Fruit fly (Drosophila melanogaster) whole organism, embryonic: Measurements from ENCODE around the gene CG34417.

Experiments
- Asciz ChIP-seq: fragments of 200-800 bp; sonication (Bioruptor generic); optimal IDR thresholded peaks from 2 replicates; lab custom pipeline; 2017; ENCODE audit warnings: missing biosample characterization, mild to moderate bottlenecking, missing genetic modification characterization, missing genetic modification reagents
- CG10321 ChIP-seq: fragments of 200-800 bp; sonication (Bioruptor generic); IDR thresholded peaks from 2 replicates; pipeline ENCODE4 v1.3.6; 2022; ENCODE audit warnings: missing biosample characterization, missing genetic modification characterization
- CG11695 ChIP-seq: fragments of 200-800 bp; sonication (Bioruptor generic); IDR thresholded peaks from 3 replicates; pipeline ENCODE4 v1.3.6; 2022; ENCODE audit warnings: missing biosample characterization, missing genetic modification characterization
- CG12299 ChIP-seq: fragments of 200-800 bp; sonication (Bioruptor generic); optimal IDR thresholded peaks from 2 replicates; lab custom pipeline; 2018; ENCODE audit warnings: missing biosample characterization, mild to moderate bottlenecking, missing genetic modification characterization
- CG12744 ChIP-seq: fragments of 200-800 bp; sonication (Bioruptor generic); optimal IDR thresholded peaks from 2 replicates; lab custom pipeline; 2016; ENCODE audit warnings: missing biosample characterization, missing genetic modification characterization
- CG13287 ChIP-seq: fragments of 200-800 bp; sonication (Bioruptor generic); IDR thresholded peaks from 2 replicates; pipeline ENCODE4 v1.3.6; 2022; ENCODE audit warnings: missing biosample characterization, missing genetic modification characterization; ENCODE audit not compliant: partially characterized antibody
- CG13296 ChIP-seq: fragments of 200-800 bp; sonication (Bioruptor generic); optimal IDR thresholded peaks from 3 replicates; lab custom pipeline; 2018; ENCODE audit warnings: missing biosample characterization, mild to moderate bottlenecking, missing genetic modification characterization
- CG14667 ChIP-seq: fragments of 200-800 bp; sonication (Bioruptor generic); IDR thresholded peaks from 2 replicates; pipeline ENCODE4 v1.3.6; 2022; ENCODE audit warnings: missing biosample characterization, missing genetic modification characterization
- CG1602 ChIP-seq: fragments of 200-800 bp; sonication (Bioruptor generic); optimal IDR thresholded peaks from 3 replicates; lab custom pipeline; 2016; ENCODE audit warnings: missing biosample characterization, missing genetic modification characterization
- CG17802 ChIP-seq: fragments of 200-800 bp; sonication (Bioruptor generic); optimal IDR thresholded peaks from 2 replicates; lab custom pipeline; 2018; ENCODE audit warnings: missing biosample characterization, mild to moderate bottlenecking, missing genetic modification characterization, moderate library complexity
- CG17912 ChIP-seq: fragments of 200-800 bp; sonication (Bioruptor generic); optimal IDR thresholded peaks from 2 replicates; lab custom pipeline; 2018; ENCODE audit warnings: missing biosample characterization, mild to moderate bottlenecking, missing genetic modification characterization
- CG18599 ChIP-seq: fragments of 200-800 bp; sonication (Bioruptor generic); optimal IDR thresholded peaks from 3 replicates; lab custom pipeline; 2017; ENCODE audit warnings: missing biosample characterization, missing genetic modification characterization, mild to moderate bottlenecking, moderate library complexity, missing genetic modification reagents
- CG2875 ChIP-seq: fragments of 200-800 bp; sonication (Bioruptor generic); optimal IDR thresholded peaks from 2 replicates; lab custom pipeline; 2017; ENCODE audit warnings: missing biosample characterization, mild to moderate bottlenecking, missing genetic modification characterization, missing genetic modification reagents
- CG33557 ChIP-seq: fragments of 200-800 bp; sonication (Bioruptor generic); optimal IDR thresholded peaks from 2 replicates; lab custom pipeline; 2019; ENCODE audit warnings: missing biosample characterization, mild to moderate bottlenecking, missing genetic modification characterization, moderate library complexity
- CG43689 ChIP-seq: fragments of 200-800 bp; sonication (Bioruptor generic); IDR thresholded peaks from 2 replicates; pipeline ENCODE4 v1.3.6; 2022; ENCODE audit warnings: missing biosample characterization, missing genetic modification characterization
- CG6791 ChIP-seq: fragments of 200-800 bp; sonication (Bioruptor generic); IDR thresholded peaks from 3 replicates; pipeline ENCODE4 v1.3.6; 2022; ENCODE audit warnings: missing biosample characterization, missing genetic modification characterization; ENCODE audit not compliant: partially characterized antibody
- CG7556 ChIP-seq: fragments of 200-800 bp; sonication (Bioruptor generic); optimal IDR thresholded peaks from 2 replicates; lab custom pipeline; 2017; ENCODE audit warnings: missing biosample characterization, mild to moderate bottlenecking, missing genetic modification characterization
- CG9797 ChIP-seq: fragments of 200-800 bp; sonication (Bioruptor generic); optimal IDR thresholded peaks from 3 replicates; lab custom pipeline; 2018; ENCODE audit warnings: missing biosample characterization, mild to moderate bottlenecking, missing genetic modification characterization
- E2f1 ChIP-seq: fragments of 200-800 bp; sonication (Bioruptor generic); IDR thresholded peaks from 2 replicates; pipeline ENCODE4 v1.3.6; 2022; ENCODE audit warnings: missing biosample characterization, missing genetic modification characterization
- HHEX ChIP-seq: fragments of 200-800 bp; sonication (Bioruptor generic); optimal IDR thresholded peaks from 3 replicates; lab custom pipeline; 2017; ENCODE audit warnings: missing biosample characterization, mild to moderate bottlenecking, missing genetic modification characterization, missing genetic modification reagents
- Hmr ChIP-seq: fragments of 200-800 bp; sonication (Bioruptor generic); optimal IDR thresholded peaks from 3 replicates; lab custom pipeline; 2017; ENCODE audit warnings: mild to moderate bottlenecking, missing biosample characterization, missing genetic modification reagents, missing genetic modification characterization
- Hr51 ChIP-seq, 2 experiments: fragments of 200-800 bp; sonication (Bioruptor generic); optimal IDR thresholded peaks; 2 replicates in 1 of 2; 3 replicates in 1 of 2; lab custom pipeline; 2016 to 2018; ENCODE audit warnings: missing biosample characterization in 2 of 2, missing genetic modification characterization in 2 of 2, mild to moderate bottlenecking in 1 of 2, moderate library complexity in 1 of 2
- MESR4 ChIP-seq: fragments of 200-800 bp; sonication (Bioruptor generic); optimal IDR thresholded peaks from 2 replicates; lab custom pipeline; 2018; ENCODE audit warnings: missing biosample characterization, mild to moderate bottlenecking, missing genetic modification characterization, moderate library complexity
- Opbp ChIP-seq: fragments of 200-800 bp; sonication (Bioruptor generic); IDR thresholded peaks from 3 replicates; pipeline ENCODE4 v1.3.6; 2022; ENCODE audit warnings: missing biosample characterization, missing genetic modification characterization; ENCODE audit not compliant: partially characterized antibody
- Side ChIP-seq: fragments of 200-800 bp; sonication (Bioruptor generic); optimal IDR thresholded peaks from 2 replicates; lab custom pipeline; 2016; ENCODE audit warnings: missing biosample characterization, missing genetic modification characterization
- Sox102F ChIP-seq: fragments of 200-800 bp; sonication (Bioruptor generic); optimal IDR thresholded peaks from 2 replicates; lab custom pipeline; 2018; ENCODE audit warnings: missing biosample characterization, mild to moderate bottlenecking, missing genetic modification characterization, moderate library complexity
- Spps ChIP-seq: fragments of 200-800 bp; sonication (Bioruptor generic); optimal IDR thresholded peaks from 2 replicates; lab custom pipeline; 2018; ENCODE audit warnings: missing biosample characterization, mild to moderate bottlenecking, missing genetic modification characterization
- Ssrp ChIP-seq: fragments of 200-800 bp; sonication (Bioruptor generic); optimal IDR thresholded peaks from 2 replicates; lab custom pipeline; 2018; ENCODE audit warnings: missing biosample characterization, mild to moderate bottlenecking, missing genetic modification characterization, moderate library complexity
- Tbp ChIP-seq: fragments of >200 bp; optimal IDR thresholded peaks from 2 replicates; lab custom pipeline; 2018; ENCODE audit warnings: missing biosample characterization, missing genetic modification characterization
- ap ChIP-seq: fragments of 200-800 bp; sonication (Bioruptor generic); IDR thresholded peaks from 2 replicates; pipeline ENCODE4 v1.3.6; 2022; ENCODE audit warnings: missing biosample characterization, missing genetic modification characterization
- ara ChIP-seq: fragments of 200-800 bp; sonication (Bioruptor generic); IDR thresholded peaks from 2 replicates; pipeline ENCODE4 v1.3.6; 2022; ENCODE audit warnings: missing biosample characterization, missing genetic modification characterization
- ato ChIP-seq: fragments of 200-800 bp; sonication (Bioruptor generic); IDR thresholded peaks from 2 replicates; pipeline ENCODE4 v1.3.6; 2022; ENCODE audit warnings: missing biosample characterization, missing genetic modification characterization; ENCODE audit not compliant: partially characterized antibody
- bab2 ChIP-seq: fragments of 200-800 bp; sonication (Bioruptor generic); optimal IDR thresholded peaks from 2 replicates; lab custom pipeline; 2016; ENCODE audit warnings: missing biosample characterization, missing genetic modification characterization
- crc ChIP-seq: fragments of 200-800 bp; sonication (Bioruptor generic); optimal IDR thresholded peaks from 2 replicates; lab custom pipeline; 2016; ENCODE audit warnings: missing biosample characterization, missing genetic modification characterization
- da ChIP-seq: fragments of 200-800 bp; sonication (Bioruptor generic); optimal IDR thresholded peaks from 2 replicates; lab custom pipeline; 2016; ENCODE audit warnings: missing biosample characterization, missing genetic modification characterization
- fd3F ChIP-seq: fragments of 200-800 bp; sonication (Bioruptor generic); optimal IDR thresholded peaks from 2 replicates; lab custom pipeline; 2018; ENCODE audit warnings: missing biosample characterization, mild to moderate bottlenecking, missing genetic modification characterization, moderate library complexity
- grn ChIP-seq: fragments of 200-800 bp; sonication (Bioruptor generic); optimal IDR thresholded peaks from 3 replicates; lab custom pipeline; 2017; ENCODE audit warnings: missing biosample characterization, missing genetic modification characterization
- gsb ChIP-seq: fragments of 200-800 bp; sonication (Bioruptor generic); IDR thresholded peaks from 2 replicates; pipeline ENCODE4 v1.3.6; 2022; ENCODE audit warnings: missing biosample characterization, missing genetic modification characterization
- hth ChIP-seq: fragments of >200 bp; optimal IDR thresholded peaks from 2 replicates; lab custom pipeline; 2017; ENCODE audit warnings: inconsistent platforms
- mam ChIP-seq: fragments of 200-800 bp; sonication (Bioruptor generic); optimal IDR thresholded peaks from 3 replicates; lab custom pipeline; 2016; ENCODE audit warnings: missing biosample characterization, missing genetic modification characterization
- nau ChIP-seq: fragments of 200-800 bp; sonication (Bioruptor generic); optimal IDR thresholded peaks from 3 replicates; lab custom pipeline; 2017; ENCODE audit warnings: missing biosample characterization, mild to moderate bottlenecking, missing genetic modification characterization, missing genetic modification reagents
- nerfin-1 ChIP-seq: fragments of 200-800 bp; sonication (Bioruptor generic); optimal IDR thresholded peaks from 3 replicates; lab custom pipeline; 2019; ENCODE audit warnings: missing biosample characterization, mild to moderate bottlenecking, missing genetic modification characterization, moderate library complexity
- pho ChIP-seq: fragments of 200-800 bp; sonication (Bioruptor generic); optimal IDR thresholded peaks from 2 replicates; lab custom pipeline; 2016; ENCODE audit warnings: missing biosample characterization, missing genetic modification characterization
- pita ChIP-seq: fragments of 200-800 bp; sonication (Bioruptor generic); optimal IDR thresholded peaks from 2 replicates; lab custom pipeline; 2017; ENCODE audit warnings: missing biosample characterization, mild to moderate bottlenecking, missing genetic modification characterization
- pzg ChIP-seq: fragments of 200-800 bp; sonication (Bioruptor generic); optimal IDR thresholded peaks from 3 replicates; lab custom pipeline; 2018; ENCODE audit warnings: missing biosample characterization, mild to moderate bottlenecking, missing genetic modification characterization, moderate library complexity
- ro ChIP-seq: fragments of 200-800 bp; sonication (Bioruptor generic); IDR thresholded peaks from 2 replicates; pipeline ENCODE4 v1.3.6; 2022; ENCODE audit warnings: missing biosample characterization, missing genetic modification characterization
- salm ChIP-seq: fragments of 200-800 bp; sonication (Bioruptor generic); optimal IDR thresholded peaks from 2 replicates; lab custom pipeline; 2018; ENCODE audit warnings: missing biosample characterization, mild to moderate bottlenecking, missing genetic modification characterization
- sens ChIP-seq: fragments of 200-800 bp; sonication (Bioruptor generic); peaks from one replicate; lab custom pipeline; 2016; ENCODE audit warnings: missing biosample characterization, missing genetic modification characterization
- sens-2 ChIP-seq: fragments of 200-800 bp; sonication (Bioruptor generic); IDR thresholded peaks from 2 replicates; pipeline ENCODE4 v1.3.6; 2022; ENCODE audit warnings: missing biosample characterization, missing genetic modification characterization
- tna ChIP-seq: fragments of 200-800 bp; sonication (Bioruptor generic); IDR thresholded peaks from 2 replicates; pipeline ENCODE4 v1.3.6; 2022; ENCODE audit warnings: missing biosample characterization, missing genetic modification characterization; ENCODE audit not compliant: partially characterized antibody
- toy ChIP-seq: fragments of 200-800 bp; sonication (Bioruptor generic); IDR thresholded peaks from 2 replicates; pipeline ENCODE4 v1.3.6; 2022; ENCODE audit warnings: missing biosample characterization, missing genetic modification characterization

CG34417 gene

DNA sequence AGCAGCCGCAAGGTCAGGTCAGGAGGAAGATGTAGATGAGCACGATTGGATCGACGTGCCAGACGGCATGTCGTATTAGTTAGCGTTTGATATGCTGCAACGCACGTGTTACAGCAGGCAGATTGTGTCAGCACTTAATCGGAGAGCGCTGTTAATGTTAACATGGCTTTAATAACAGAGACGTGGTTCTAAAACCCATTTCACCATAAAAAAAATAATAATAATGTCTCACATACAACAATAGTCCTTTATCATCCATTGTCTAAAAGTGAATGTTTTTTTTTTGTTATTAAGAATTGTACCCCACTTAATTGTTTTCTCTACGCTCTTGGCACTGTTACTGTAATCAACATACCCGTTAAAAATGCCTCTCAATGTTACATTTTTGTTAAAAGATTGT, 58.7 kb downstream of the CG34417 start (continued):
- TF ChIP-seq Asciz (GFP tag; lab: Kevin White, UChicago) (peak; percentile 80), Spps (tag; lab: Kevin White, UChicago) (peak; percentile 58), mam (GFP tag; lab: Kevin White, UChicago) (peak; percentile 94), salm (tag; lab: Kevin White, UChicago) (no peak), CG10321 (GFP tag; lab: Robert Waterston, UW) (no peak), CG33557 (GFP tag; lab: Kevin White, UChicago) (no peak), E2f1 (GFP tag; lab: Robert Waterston, UW) (peak; percentile 98), ap (GFP tag; lab: Robert Waterston, UW) (peak; percentile 72), CG13287 (GFP tag; lab: Robert Waterston, UW) (no peak), sens (GFP tag; lab: Kevin White, UChicago) (peak; percentile 96), Opbp (GFP tag; lab: Robert Waterston, UW) (0 out of 3 replicates have a peak, but pooled peaks have one; percentile 43), CG1602 (GFP tag; lab: Kevin White, UChicago) (no peak), CG6791 (GFP tag; lab: Robert Waterston, UW) (peak; percentile 50; the same call in 1 of the 3 replicates), CG18599 (GFP tag; lab: Kevin White, UChicago) (peak; percentile 94), fd3F (GFP tag; lab: Kevin White, UChicago) (no peak), CG12299 (no peak), nerfin-1 (tag; lab: Kevin White, UChicago) (peak; percentile 47), CG11695 (peak; percentile 95), Sox102F (GFP tag; lab: Kevin White, UChicago) (no peak), CG2875 (no peak), grn (GFP tag; lab: Kevin White, UChicago) (peak; percentile 70), CG12744 (GFP tag; lab: Kevin White, UChicago) (peak; percentile 90), nau (GFP tag; lab: Kevin White, UChicago) (peak; percentile 81), gsb (GFP tag; lab: Robert Waterston, UW) (peak; percentile 97), pho (no peak), CG17802 (peak; percentile 40), CG14667 (peak; percentile 97), ro (GFP tag; lab: Robert Waterston, UW) (peak; percentile 96), sens-2 (peak; percentile 96), crc (GFP tag; lab: Kevin White, UChicago) (peak; percentile 83), da (GFP tag; lab: Kevin White, UChicago) (no peak), CG17912 (GFP tag; lab: Kevin White, UChicago) (no peak), Tbp (GFP tag; lab: Kevin White, UChicago) (no peak), CG9797 (GFP tag; lab: Kevin White, UChicago) (peak; percentile 1), Hr51 (GFP tag; optimal IDR thresholded peaks at IDR 0.05; lab: Kevin White, UChicago) (no peak), CG13296 (GFP tag; lab: Kevin White, UChicago) (peak; percentile 80), pzg (GFP tag; lab: Kevin White, UChicago) (peak; percentile 72), CG43689 (GFP tag; lab: Robert Waterston, UW) (no peak), bab2 (GFP tag; lab: Kevin White, UChicago) (peak; percentile 86), ato (GFP tag; lab: Robert Waterston, UW) (no peak), Hmr (GFP tag; lab: Kevin White, UChicago) (no peak), ara (peak; percentile 98), toy (GFP tag; lab: Robert Waterston, UW) (peak; percentile 92), HHEX (peak; percentile 88), hth (no peak), tna (GFP tag; lab: Robert Waterston, UW) (no peak), CG7556 (GFP tag; lab: Kevin White, UChicago) (no peak), Side (GFP tag; lab: Kevin White, UChicago) (peak; percentile 90), pita (GFP tag; lab: Kevin White, UChicago) (no peak), Ssrp (tag; lab: Kevin White, UChicago) (peak; percentile 65), MESR4 (peak; percentile 7)
